Worm (Caenorhabditis elegans): ENCODE data around the gene eef-1B.1.

Gene eef-1B.1

DNA sequence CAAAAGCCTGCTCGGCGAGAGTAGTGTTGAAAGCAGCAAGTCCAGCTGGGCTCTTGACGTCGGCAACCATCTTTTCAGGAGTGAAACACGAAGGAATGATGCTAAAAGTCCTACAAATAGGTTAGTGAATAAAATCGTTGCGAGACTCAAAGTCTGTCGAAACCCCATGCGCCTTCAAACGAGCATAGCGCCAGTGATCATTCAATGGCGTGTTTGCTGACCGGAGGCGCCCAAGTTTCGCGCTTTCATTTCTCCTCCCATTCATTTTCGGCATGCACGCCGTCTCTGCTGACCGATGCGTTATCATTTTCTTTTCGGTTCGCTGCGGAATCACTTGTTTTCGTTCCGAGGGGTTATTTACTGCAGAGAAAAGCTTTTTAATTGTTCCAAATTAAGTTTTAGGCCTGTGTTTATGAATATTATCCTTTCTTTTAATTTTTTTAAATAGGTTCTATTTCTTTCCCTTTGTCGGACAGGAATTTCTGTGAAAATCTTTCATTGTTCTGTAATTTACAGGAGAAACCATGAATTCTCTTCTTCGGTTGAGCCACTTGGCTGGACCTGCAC lies at the start of gene eef-1B.1, which contains the start of gene aco-2:
eef-1B.1 (minus strand) TSS at position 186 of the 567 bp plus-strand sequence.
aco-2 (plus strand) TSS at position 517 of the 567 bp plus-strand sequence.
- TF ChIP-seq dao-5 (tag; optimal IDR thresholded peaks at IDR 0.05) (no peak), him-1 (tag; optimal IDR thresholded peaks at IDR 0.05) (peak; percentile 67), W03F9.2 (tag; optimal IDR thresholded peaks at IDR 0.05) (peak; percentile 90)

DNA sequence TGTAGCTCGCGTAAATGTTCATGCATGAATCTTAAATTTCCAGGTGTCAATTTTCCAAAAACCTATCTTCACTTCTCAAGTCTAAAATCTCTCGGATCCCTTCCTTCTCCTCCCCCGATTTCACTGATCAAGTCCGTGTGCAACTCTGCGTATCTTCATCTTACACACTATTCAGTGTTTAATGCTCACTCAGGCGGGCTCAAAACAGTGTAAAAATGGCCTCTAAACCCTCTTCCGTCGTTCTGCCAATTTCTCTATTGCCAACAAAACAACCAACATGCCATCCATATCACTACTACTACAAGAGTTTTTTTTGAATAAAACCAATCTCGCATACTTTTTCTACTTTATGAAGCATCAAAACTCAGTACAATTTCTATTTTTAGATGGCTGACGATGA lies 48.9 kb upstream of the eef-1B.1 start, which contains the start of gene F44B9.2:
F44B9.2 (plus strand) TSS at position 387 of the 400 bp plus-strand sequence.
- TF ChIP-seq W03F9.2 (tag; optimal IDR thresholded peaks at IDR 0.05) (no peak), him-1 (tag; optimal IDR thresholded peaks at IDR 0.05) (no peak), dao-5 (tag; optimal IDR thresholded peaks at IDR 0.05) (no peak)

ce11 chrIII:8020823-8021332 lies 47.7 kb upstream of the eef-1B.1 start, which contains the start of gene lin-36:
Gene lin-36, minus strand, starts transcription at chrIII:8020873.
- peak; percentile 72 for TF ChIP-seq W03F9.2 (tag; optimal IDR thresholded peaks at IDR 0.05)
- no peak for TF ChIP-seq dao-5 (tag; optimal IDR thresholded peaks at IDR 0.05)

ce11 chrIII:8017053-8017452 lies 43.9 kb upstream of the eef-1B.1 start:
- no peak for TF ChIP-seq him-1 (tag; optimal IDR thresholded peaks at IDR 0.05)
- TF ChIP-seq W03F9.2 (tag; optimal IDR thresholded peaks at IDR 0.05) = no peak
- TF ChIP-seq dao-5 (tag; optimal IDR thresholded peaks at IDR 0.05) = no peak

- TF ChIP-seq W03F9.2 (tag; optimal IDR thresholded peaks at IDR 0.05) = no peak
- TF ChIP-seq dao-5 (tag; optimal IDR thresholded peaks at IDR 0.05) = no peak
- no peak for TF ChIP-seq him-1 (tag; optimal IDR thresholded peaks at IDR 0.05)
Observed at ce11 chrIII:8016438-8016837, 43.3 kb upstream of the eef-1B.1 start, which contains the start of gene F44B9.5. Gene F44B9.5, minus strand, starts transcription at chrIII:8016538.

ce11 chrIII:8013582-8013981 lies 40.4 kb upstream of the eef-1B.1 start:
- TF ChIP-seq dao-5 (tag; optimal IDR thresholded peaks at IDR 0.05) = no peak
- TF ChIP-seq W03F9.2 (tag; optimal IDR thresholded peaks at IDR 0.05) = no peak
- no peak for TF ChIP-seq him-1 (tag; optimal IDR thresholded peaks at IDR 0.05)

- no peak for TF ChIP-seq him-1 (tag; optimal IDR thresholded peaks at IDR 0.05)
Observed at ce11 chrIII:8010260-8010822, 37.2 kb upstream of the eef-1B.1 start, which contains the start of gene cit-1.2. Gene cit-1.2, plus strand, starts transcription at chrIII:8010772.

ce11 chrIII:8009769-8010168 lies 36.6 kb upstream of the eef-1B.1 start, which contains the start of gene cit-1.1:
Gene cit-1.1, minus strand, starts transcription at chrIII:8009821.
- TF ChIP-seq him-1 (tag; optimal IDR thresholded peaks at IDR 0.05) (no peak), dao-5 (tag; optimal IDR thresholded peaks at IDR 0.05) (no peak), W03F9.2 (tag; optimal IDR thresholded peaks at IDR 0.05) (peak; percentile 27)

- TF ChIP-seq dao-5 (tag; optimal IDR thresholded peaks at IDR 0.05) (no peak), W03F9.2 (tag; optimal IDR thresholded peaks at IDR 0.05) (no peak), him-1 (tag; optimal IDR thresholded peaks at IDR 0.05) (no peak)
Observed at ce11 chrIII:8004091-8004490, 30.9 kb upstream of the eef-1B.1 start, which contains the start of gene C06G4.6. Gene C06G4.6, plus strand, starts transcription at chrIII:8004391.

ce11 chrIII:8001557-8001956 lies 28.4 kb upstream of the eef-1B.1 start:
- TF ChIP-seq W03F9.2 (tag; optimal IDR thresholded peaks at IDR 0.05) (no peak), dao-5 (tag; optimal IDR thresholded peaks at IDR 0.05) (no peak), him-1 (tag; optimal IDR thresholded peaks at IDR 0.05) (no peak)

- no peak for TF ChIP-seq W03F9.2 (tag; optimal IDR thresholded peaks at IDR 0.05)
- TF ChIP-seq him-1 (tag; optimal IDR thresholded peaks at IDR 0.05) = no peak
- no peak for TF ChIP-seq dao-5 (tag; optimal IDR thresholded peaks at IDR 0.05)
Observed at ce11 chrIII:7997447-7998046, 24.4 kb upstream of the eef-1B.1 start.

DNA sequence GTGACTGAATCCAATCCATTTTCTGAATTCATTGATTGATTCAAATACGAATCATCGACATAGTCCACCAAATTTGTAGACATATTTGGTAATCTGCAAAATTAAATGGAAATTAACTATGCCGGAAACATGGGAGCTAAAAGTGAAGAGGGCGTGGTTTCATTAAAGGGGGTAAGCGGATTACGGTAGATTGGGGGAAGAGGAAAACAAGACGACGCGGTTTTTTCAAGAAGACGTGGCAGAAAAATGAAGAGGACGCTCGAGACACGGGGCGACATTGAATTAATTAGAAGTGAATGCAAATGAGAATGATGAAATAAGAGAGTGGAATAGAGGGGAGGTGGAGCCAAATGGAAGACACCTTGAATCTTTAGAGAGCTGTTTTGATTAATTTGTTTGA lies 23.2 kb upstream of the eef-1B.1 start, which contains the start of gene npr-17:
npr-17 (minus strand) TSS at position 101 of the 400 bp plus-strand sequence.
- TF ChIP-seq W03F9.2 (tag; optimal IDR thresholded peaks at IDR 0.05) = no peak
- no peak for TF ChIP-seq him-1 (tag; optimal IDR thresholded peaks at IDR 0.05)
- no peak for TF ChIP-seq dao-5 (tag; optimal IDR thresholded peaks at IDR 0.05)

- TF ChIP-seq W03F9.2 (tag; optimal IDR thresholded peaks at IDR 0.05) = peak; percentile 20
- TF ChIP-seq him-1 (tag; optimal IDR thresholded peaks at IDR 0.05) = no peak
- TF ChIP-seq dao-5 (tag; optimal IDR thresholded peaks at IDR 0.05) = no peak
Observed at ce11 chrIII:7986585-7987171, 13.5 kb upstream of the eef-1B.1 start, which contains the start of gene hrpk-2. Gene hrpk-2, plus strand, starts transcription at chrIII:7987121.
